Fruit fly (Drosophila melanogaster) whole organism, embryonic: ENCODE results near the gene Gr89a.

ENCODE experiments used
- CG10267 ChIP-seq: fragments of 200-800 bp; sonication (Bioruptor generic); optimal IDR thresholded peaks from 2 replicates; lab custom pipeline; 2018; ENCODE audit warnings: missing biosample characterization, mild to moderate bottlenecking, missing genetic modification characterization, moderate library complexity
- CG11560 ChIP-seq: fragments of 200-800 bp; sonication (Bioruptor generic); IDR thresholded peaks from 3 replicates; pipeline ENCODE4 v1.3.6; 2022; ENCODE audit warnings: missing biosample characterization, missing genetic modification characterization
- CG12659 ChIP-seq: fragments of 200-800 bp; sonication (Bioruptor generic); optimal IDR thresholded peaks from 3 replicates; lab custom pipeline; 2017; ENCODE audit warnings: mild to moderate bottlenecking, missing biosample characterization, missing genetic modification reagents, missing genetic modification characterization
- CG13775 ChIP-seq: fragments of 200-800 bp; sonication (Bioruptor generic); optimal IDR thresholded peaks from 3 replicates; lab custom pipeline; 2017; ENCODE audit warnings: missing biosample characterization, mild to moderate bottlenecking, missing genetic modification characterization
- CG13894 ChIP-seq: fragments of 200-800 bp; sonication (Bioruptor generic); optimal IDR thresholded peaks from 3 replicates; lab custom pipeline; 2018; ENCODE audit warnings: missing biosample characterization, mild to moderate bottlenecking, missing genetic modification characterization, moderate library complexity
- CG14860 ChIP-seq: fragments of 200-800 bp; sonication (Bioruptor generic); IDR thresholded peaks from 3 replicates; pipeline ENCODE4 v1.3.6; 2022; ENCODE audit warnings: missing biosample characterization, missing genetic modification characterization; ENCODE audit not compliant: partially characterized antibody
- CG17385 ChIP-seq: fragments of 200-800 bp; sonication (Bioruptor generic); optimal IDR thresholded peaks from 3 replicates; lab custom pipeline; 2018; ENCODE audit warnings: missing biosample characterization, mild to moderate bottlenecking, missing genetic modification characterization
- CG2712 ChIP-seq: fragments of 200-800 bp; optimal IDR thresholded peaks from 3 replicates; lab custom pipeline; 2019; ENCODE audit warnings: missing biosample characterization, mild to moderate bottlenecking, missing genetic modification characterization, moderate library complexity
- CG30431 ChIP-seq: fragments of 200-800 bp; sonication (Bioruptor generic); optimal IDR thresholded peaks from 2 replicates; lab custom pipeline; 2017; ENCODE audit warnings: missing biosample characterization, missing genetic modification characterization
- CG32532 ChIP-seq: fragments of 200-800 bp; sonication (Bioruptor generic); IDR thresholded peaks from 2 replicates; pipeline ENCODE4 v1.3.6; 2022; ENCODE audit warnings: missing biosample characterization, missing genetic modification characterization
- CG7987 ChIP-seq: fragments of 200-800 bp; sonication (Bioruptor generic); optimal IDR thresholded peaks from 2 replicates; lab custom pipeline; 2018; ENCODE audit warnings: missing biosample characterization, mild to moderate bottlenecking, missing genetic modification characterization, moderate library complexity
- CG9727 ChIP-seq: fragments of 200-800 bp; sonication (Bioruptor generic); optimal IDR thresholded peaks from 3 replicates; lab custom pipeline; 2017; ENCODE audit warnings: missing biosample characterization, mild to moderate bottlenecking, missing genetic modification characterization
- D ChIP-seq, 2 experiments: fragments of 200-800 bp in 1 of 2; fragments of >200 bp in 1 of 2; sonication (Bioruptor generic) in 1 of 2; optimal IDR thresholded peaks; 2 replicates in 1 of 2; 3 replicates in 1 of 2; lab custom pipeline; 2017; ENCODE audit warnings: mild to moderate bottlenecking in 1 of 2, missing biosample characterization in 1 of 2, missing genetic modification characterization in 1 of 2, missing genetic modification reagents in 1 of 2
- Dbx ChIP-seq: fragments of 200-800 bp; sonication (Bioruptor generic); IDR thresholded peaks from 3 replicates; pipeline ENCODE4 v1.3.6; 2022; ENCODE audit warnings: missing biosample characterization, missing genetic modification characterization
- Dref ChIP-seq: fragments of 200-800 bp; sonication (Bioruptor generic); IDR thresholded peaks from 2 replicates; pipeline ENCODE4 v1.3.6; 2022; ENCODE audit warnings: missing biosample characterization, missing genetic modification characterization
- Fer1 ChIP-seq: fragments of 200-800 bp; sonication (Bioruptor generic); optimal IDR thresholded peaks from 2 replicates; lab custom pipeline; 2017; ENCODE audit warnings: missing biosample characterization, mild to moderate bottlenecking, missing genetic modification characterization
- HLH4C ChIP-seq: fragments of 200-800 bp; sonication (Bioruptor generic); IDR thresholded peaks from 3 replicates; pipeline ENCODE4 v1.3.6; 2022; ENCODE audit warnings: missing biosample characterization, missing genetic modification characterization; ENCODE audit not compliant: partially characterized antibody
- HLH54F ChIP-seq: fragments of 200-800 bp; sonication (Bioruptor generic); optimal IDR thresholded peaks from 3 replicates; lab custom pipeline; 2016; ENCODE audit warnings: missing biosample characterization, missing genetic modification characterization
- Nf-YB ChIP-seq: fragments of 200-800 bp; sonication (Bioruptor generic); optimal IDR thresholded peaks from 3 replicates; lab custom pipeline; 2019; ENCODE audit warnings: missing biosample characterization, mild to moderate bottlenecking, missing genetic modification characterization, moderate library complexity
- Sry-δ ChIP-seq: fragments of 200-800 bp; sonication (Bioruptor generic); optimal IDR thresholded peaks from 2 replicates; lab custom pipeline; 2016; ENCODE audit warnings: missing biosample characterization, missing genetic modification characterization
- ap ChIP-seq: fragments of 200-800 bp; sonication (Bioruptor generic); IDR thresholded peaks from 2 replicates; pipeline ENCODE4 v1.3.6; 2022; ENCODE audit warnings: missing biosample characterization, missing genetic modification characterization
- bab2 ChIP-seq: fragments of 200-800 bp; sonication (Bioruptor generic); optimal IDR thresholded peaks from 2 replicates; lab custom pipeline; 2016; ENCODE audit warnings: missing biosample characterization, missing genetic modification characterization
- br ChIP-seq: fragments of >200 bp; optimal IDR thresholded peaks from 2 replicates; lab custom pipeline; 2017
- dan ChIP-seq: fragments of 200-800 bp; sonication (Bioruptor generic); IDR thresholded peaks from 2 replicates; pipeline ENCODE4 v1.3.6; 2022; ENCODE audit warnings: missing biosample characterization, missing genetic modification characterization
- gce ChIP-seq: fragments of 200-800 bp; sonication (Bioruptor generic); IDR thresholded peaks from 3 replicates; pipeline ENCODE4 v1.3.6; 2022; ENCODE audit warnings: missing biosample characterization, missing genetic modification characterization
- hb ChIP-seq: fragments of 200-800 bp; sonication (Bioruptor generic); IDR thresholded peaks from 3 replicates; pipeline ENCODE4 v1.3.6; 2022; ENCODE audit warnings: missing biosample characterization, missing genetic modification characterization; ENCODE audit not compliant: partially characterized antibody
- hbn ChIP-seq: fragments of 200-800 bp; sonication (Bioruptor generic); IDR thresholded peaks from 2 replicates; pipeline ENCODE4 v1.3.6; 2022; ENCODE audit warnings: missing biosample characterization, missing genetic modification characterization; ENCODE audit not compliant: partially characterized antibody
- nau ChIP-seq: fragments of 200-800 bp; sonication (Bioruptor generic); optimal IDR thresholded peaks from 3 replicates; lab custom pipeline; 2017; ENCODE audit warnings: missing biosample characterization, mild to moderate bottlenecking, missing genetic modification characterization, missing genetic modification reagents
- nmo ChIP-seq: fragments of 200-800 bp; sonication (Bioruptor generic); optimal IDR thresholded peaks from 2 replicates; lab custom pipeline; 2018; ENCODE audit warnings: missing biosample characterization, mild to moderate bottlenecking, missing genetic modification characterization, moderate library complexity
- peb ChIP-seq: fragments of 200-800 bp; sonication (Bioruptor generic); IDR thresholded peaks from 2 replicates; pipeline ENCODE4 v1.3.6; 2022; ENCODE audit warnings: missing biosample characterization, missing genetic modification characterization
- prd ChIP-seq, 3 experiments: fragments of >200 bp in 2 of 3; fragments of 200-800 bp in 1 of 3; sonication (Bioruptor generic) in 1 of 3; optimal IDR thresholded peaks in 2 of 3; IDR thresholded peaks in 1 of 3; 2 replicates in 2 of 3; 3 replicates in 1 of 3; pipeline versions ENCODE4 v1.3.6 to Lab custom; 2017 to 2022; ENCODE audit warnings: missing biosample characterization in 1 of 3, missing genetic modification characterization in 1 of 3
- pzg ChIP-seq: fragments of 200-800 bp; sonication (Bioruptor generic); optimal IDR thresholded peaks from 3 replicates; lab custom pipeline; 2018; ENCODE audit warnings: missing biosample characterization, mild to moderate bottlenecking, missing genetic modification characterization, moderate library complexity
- sens ChIP-seq: fragments of 200-800 bp; sonication (Bioruptor generic); peaks from one replicate; lab custom pipeline; 2016; ENCODE audit warnings: missing biosample characterization, missing genetic modification characterization
- tio ChIP-seq: fragments of 200-800 bp; sonication (Bioruptor generic); optimal IDR thresholded peaks from 2 replicates; lab custom pipeline; 2017; ENCODE audit warnings: missing biosample characterization, missing genetic modification characterization, inconsistent platforms
- trem ChIP-seq: fragments of 200-800 bp; optimal IDR thresholded peaks from 3 replicates; lab custom pipeline; 2019; ENCODE audit warnings: missing biosample characterization, mild to moderate bottlenecking, missing genetic modification characterization, moderate library complexity
- twi ChIP-seq: fragments of 200-800 bp; optimal IDR thresholded peaks from 2 replicates; lab custom pipeline; 2019; ENCODE audit warnings: missing biosample characterization, mild to moderate bottlenecking, missing genetic modification characterization, moderate library complexity
- unc-4 ChIP-seq: fragments of 200-800 bp; sonication (Bioruptor generic); IDR thresholded peaks from 2 replicates; pipeline ENCODE4 v1.3.6; 2022; ENCODE audit warnings: missing biosample characterization, missing genetic modification characterization; ENCODE audit not compliant: partially characterized antibody
- vvl ChIP-seq: fragments of 200-800 bp; sonication (Bioruptor generic); IDR thresholded peaks from 2 replicates; pipeline ENCODE4 v1.3.6; 2022; ENCODE audit warnings: missing biosample characterization, missing genetic modification characterization
- yki ChIP-seq: fragments of >200 bp; optimal IDR thresholded peaks from 3 replicates; lab custom pipeline; 2018
- zen2 ChIP-seq: fragments of 200-800 bp; sonication (Bioruptor generic); IDR thresholded peaks from 3 replicates; pipeline ENCODE4 v1.3.6; 2022; ENCODE audit warnings: missing biosample characterization, missing genetic modification characterization; ENCODE audit not compliant: partially characterized antibody

Gr89a gene

DNA sequence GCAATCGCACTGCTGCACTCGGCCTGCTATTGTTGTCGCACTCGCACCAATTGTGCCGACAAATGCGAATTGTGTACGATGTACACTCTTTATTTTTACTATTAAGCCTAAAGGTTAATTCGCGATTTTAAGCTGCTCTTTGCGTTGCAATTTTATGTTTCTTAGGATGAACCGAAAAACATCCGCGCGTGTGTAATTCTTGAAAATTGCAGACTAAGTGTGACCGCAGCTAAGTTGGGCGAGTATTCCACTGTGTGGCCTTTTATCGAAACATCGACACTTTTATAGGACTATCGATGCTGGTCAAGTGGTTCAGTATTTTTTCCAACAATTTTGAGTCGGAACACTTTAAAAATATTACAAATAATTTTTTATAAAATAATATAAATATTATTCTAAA lies 45.2 kb downstream of the Gr89a start, which contains the start of gene Pak3 (continued):
- TF ChIP-seq Fer1 (GFP tag; lab: Kevin White, UChicago) (peak; percentile 19), CG11560 (no peak), unc-4 (GFP tag; lab: Robert Waterston, UW) (peak; percentile 79), Nf-YB (peak; percentile 28), CG14860 (peak; percentile 53; the same call in 1 of the 3 replicates), tio (no peak), prd (optimal IDR thresholded peaks at IDR 0.05; lab: Kevin White, UChicago) (no peak), prd (GFP tag; IDR thresholded peaks at IDR 0.05; lab: Robert Waterston, UW) (no peak), HLH4C (peak; percentile 54), CG10267 (tag; lab: Kevin White, UChicago) (peak; percentile 56), twi (tag; lab: Kevin White, UChicago) (no peak), hb (GFP tag; lab: Robert Waterston, UW) (peak; percentile 17; the same call in 2 of the 3 replicates), CG12659 (GFP tag; lab: Kevin White, UChicago) (peak; percentile 57), peb (GFP tag; lab: Robert Waterston, UW) (no peak), CG2712 (tag; lab: Kevin White, UChicago) (peak; percentile 43), CG13775 (GFP tag; lab: Kevin White, UChicago) (peak; percentile 46), gce (GFP tag; lab: Robert Waterston, UW) (peak; percentile 37; the same call in 1 of the 3 replicates), HLH54F (GFP tag; lab: Kevin White, UChicago) (no peak), br (no peak), Dref (GFP tag; lab: Robert Waterston, UW) (peak; percentile 89), D (optimal IDR thresholded peaks at IDR 0.05; lab: Kevin White, UChicago) (no peak), D (GFP tag; optimal IDR thresholded peaks at IDR 0.05; lab: Kevin White, UChicago) (no peak), nmo (GFP tag; lab: Kevin White, UChicago) (peak; percentile 49), CG32532 (no peak), Sry-δ (GFP tag; lab: Kevin White, UChicago) (peak; percentile 37), CG30431 (GFP tag; lab: Kevin White, UChicago) (no peak), dan (no peak), zen2 (peak; percentile 42; the same call in 1 of the 3 replicates), vvl (GFP tag; lab: Robert Waterston, UW) (peak; percentile 33; the same call in 1 of the 2 replicates), CG17385 (GFP tag; lab: Kevin White, UChicago) (peak; percentile 6), pzg (peak; percentile 85), CG13894 (tag; lab: Kevin White, UChicago) (no peak), ap (no peak), Dbx (0 out of 3 replicates have a peak, but pooled peaks have one; percentile 23), CG9727 (GFP tag; lab: Kevin White, UChicago) (no peak), hbn (peak; percentile 80), CG7987 (GFP tag; lab: Kevin White, UChicago) (peak; percentile 15), yki (lab: Kevin White, UChicago) (no peak), bab2 (GFP tag; lab: Kevin White, UChicago) (no peak), sens (GFP tag; lab: Kevin White, UChicago) (peak; percentile 81), nau (GFP tag; lab: Kevin White, UChicago) (no peak), trem (tag; lab: Kevin White, UChicago) (peak; percentile 80)
